Worm (Caenorhabditis elegans) whole organism, midembryonic: ENCODE measurements around the gene C34C12.9.
A peak's percentile ranks its signal among the peaks of the same experiment; 100 is the strongest.

ENCODE experiments used
- T22C8.4 ChIP-seq: fragments of 200-800 bp; sonication (Bioruptor generic); IDR thresholded peaks from 2 replicates; pipeline ENCODE4 v1.3.6; 2022; ENCODE audit warnings: missing genetic modification characterization, missing compliant biosample characterization
- cog-1 ChIP-seq: sonication (generic microtip); optimal IDR thresholded peaks from 2 replicates; lab custom pipeline; 2016; ENCODE audit warnings: missing genetic modification characterization, missing compliant biosample characterization
- flt-1 ChIP-seq: fragments of 200-800 bp; sonication (Bioruptor generic); IDR thresholded peaks from 2 replicates; pipeline ENCODE4 v1.3.6; 2022; ENCODE audit warnings: missing genetic modification characterization, missing compliant biosample characterization
- klf-2 ChIP-seq: fragments of 200-800 bp; sonication (Bioruptor generic); conservative IDR thresholded peaks from 2 replicates; pipeline ENCODE4 v1.3.6; 2022; ENCODE audit warnings: missing genetic modification reagents, missing genetic modification characterization, missing compliant biosample characterization
- med-1 ChIP-seq: sonication (generic microtip); optimal IDR thresholded peaks from 2 replicates; lab custom pipeline; 2017; ENCODE audit warnings: missing genetic modification characterization, mild to moderate bottlenecking, missing compliant biosample characterization, antibody characterized with exemption, missing genetic modification reagents; ENCODE audit not compliant: insufficient read depth
- ref-1 ChIP-seq: fragments of 200-800 bp; sonication (Bioruptor generic); conservative IDR thresholded peaks from 2 replicates; pipeline ENCODE4 v1.3.6; 2022; ENCODE audit warnings: missing genetic modification reagents, missing genetic modification characterization, missing compliant biosample characterization
- tab-1 ChIP-seq: fragments of 200-800 bp; sonication (Bioruptor generic); IDR thresholded peaks from 2 replicates; pipeline ENCODE4 v1.3.6; 2022; ENCODE audit warnings: missing genetic modification characterization, missing compliant biosample characterization
- ztf-23 ChIP-seq: fragments of 200-800 bp; sonication (Bioruptor generic); IDR thresholded peaks from 2 replicates; pipeline ENCODE4 v1.3.6; 2022; ENCODE audit warnings: missing genetic modification reagents, missing genetic modification characterization, missing compliant biosample characterization
- ztf-29 ChIP-seq: fragments of 200-800 bp; sonication (Bioruptor generic); IDR thresholded peaks from 2 replicates; pipeline ENCODE4 v1.3.6; 2022; ENCODE audit warnings: missing genetic modification reagents, missing genetic modification characterization, missing compliant biosample characterization

Gene C34C12.9

DNA sequence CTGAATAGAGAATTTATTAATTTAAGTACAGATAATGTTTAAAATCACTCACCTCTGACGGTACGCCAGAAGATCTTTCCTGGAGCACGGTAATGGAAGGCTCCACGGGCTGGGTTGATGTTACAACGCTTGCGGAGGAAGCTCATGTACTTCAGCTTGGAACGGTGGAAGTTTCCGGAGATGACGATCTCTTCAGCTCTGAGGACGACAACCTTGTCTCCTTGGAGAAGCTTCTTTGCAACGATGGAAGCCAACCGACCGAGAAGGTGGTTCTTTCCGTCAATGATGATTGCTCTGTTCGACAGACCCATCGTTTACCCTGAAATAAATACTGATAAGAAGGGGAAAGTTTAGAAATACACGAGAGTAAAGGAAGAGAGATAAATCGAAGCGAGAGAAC, 28.0 kb upstream of the C34C12.9 start, which contains the start of gene rpl-16:
Gene rpl-16, minus strand, starts transcription at position 319 of the 400 bp plus-strand sequence.
- TF ChIP-seq ref-1 (GFP tag; lab: Robert Waterston, UW) (no peak), ztf-29 (GFP tag; lab: Robert Waterston, UW) (no peak), klf-2 (GFP tag; lab: Robert Waterston, UW) (no peak), ztf-23 (GFP tag; lab: Robert Waterston, UW) (no peak), cog-1 (tag; lab: Kevin White, UChicago) (no peak), flt-1 (no peak), med-1 (GFP tag; lab: Kevin White, UChicago) (no peak), T22C8.4 (no peak), tab-1 (GFP tag; lab: Robert Waterston, UW) (no peak)

DNA sequence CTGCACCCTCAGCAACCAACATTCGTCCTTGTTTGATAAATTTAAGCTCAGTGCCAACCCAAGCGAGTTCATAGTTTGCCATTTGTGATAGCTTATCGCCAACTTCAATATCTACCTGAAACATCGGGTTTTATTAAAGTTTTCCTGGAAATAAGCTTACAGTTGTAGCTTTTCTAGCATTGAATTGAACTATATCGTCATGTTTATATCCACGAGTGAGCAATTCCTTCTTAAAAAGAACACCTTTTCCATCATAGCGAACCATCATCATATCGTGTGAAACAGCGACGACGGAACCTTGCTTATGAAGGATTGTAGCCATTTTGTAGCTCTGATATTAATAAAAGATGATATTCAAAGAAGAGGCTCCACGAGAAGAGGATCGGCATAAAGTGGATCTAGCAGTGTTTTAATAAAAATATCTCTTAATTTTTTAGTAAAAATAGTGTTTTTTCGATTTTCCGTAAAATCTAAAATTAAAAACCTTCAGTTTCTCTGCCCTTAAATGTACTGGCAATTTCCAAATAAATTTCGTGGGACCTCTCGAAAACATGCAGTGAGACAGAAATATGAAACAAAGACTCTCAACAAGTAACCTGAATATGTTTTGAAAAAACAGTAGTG, 27.0 kb upstream of the C34C12.9 start, which contains the start of gene M01F1.8:
Gene M01F1.8, minus strand, starts transcription at position 335 of the 624 bp plus-strand sequence.
- no peak for TF ChIP-seq klf-2 (GFP tag; lab: Robert Waterston, UW)

DNA sequence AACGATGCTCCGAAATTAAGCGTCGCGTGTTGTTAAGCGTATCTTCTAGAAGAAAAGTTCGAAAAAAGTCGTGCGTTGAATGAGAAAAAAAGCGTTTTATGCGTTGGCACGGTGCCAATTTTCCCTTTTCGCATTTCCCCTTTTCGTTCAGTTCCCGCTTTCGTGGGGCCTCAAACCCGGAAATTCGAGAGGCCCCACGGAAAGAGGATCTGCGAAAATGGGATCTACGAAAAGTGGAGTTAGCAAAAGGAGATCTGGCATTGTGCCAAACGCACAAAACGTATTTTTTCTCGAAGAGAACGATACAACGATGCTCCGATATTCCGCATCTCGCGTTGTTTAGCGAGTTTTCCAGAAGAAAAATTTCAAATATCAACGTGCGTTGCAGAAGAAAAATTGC, 24.5 kb upstream of the C34C12.9 start:
- TF ChIP-seq ztf-29 (GFP tag; lab: Robert Waterston, UW) (peak; percentile 89), tab-1 (GFP tag; lab: Robert Waterston, UW) (peak; percentile 91), med-1 (GFP tag; lab: Kevin White, UChicago) (no peak), ref-1 (GFP tag; lab: Robert Waterston, UW) (peak; percentile 94), klf-2 (GFP tag; lab: Robert Waterston, UW) (peak; percentile 99), ztf-23 (GFP tag; lab: Robert Waterston, UW) (peak; percentile 97), T22C8.4 (peak; percentile 93), flt-1 (peak; percentile 97), cog-1 (tag; lab: Kevin White, UChicago) (peak; percentile 97)

DNA sequence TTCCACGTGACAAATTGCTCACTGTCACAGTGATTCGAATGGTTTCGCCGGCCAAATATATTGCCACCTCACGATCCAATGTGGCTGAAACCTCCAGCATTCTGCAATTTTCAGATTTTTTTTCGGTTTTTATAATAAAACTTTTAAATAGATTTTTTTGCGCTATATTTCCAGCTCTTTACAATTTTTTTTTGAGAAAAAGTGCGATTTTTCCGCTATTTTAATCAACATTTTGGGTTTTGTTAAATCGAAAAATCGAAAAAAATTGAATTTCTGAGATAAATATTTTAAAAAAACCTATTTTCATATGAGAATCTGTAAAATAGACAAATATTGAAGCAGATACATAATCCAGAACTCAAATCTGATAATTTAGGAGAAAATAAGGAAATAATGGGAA, 23.6 kb upstream of the C34C12.9 start, which contains the start of gene M01F1.9:
Gene M01F1.9, minus strand, starts transcription at position 101 of the 400 bp plus-strand sequence.
- no peak for TF ChIP-seq ref-1 (GFP tag; lab: Robert Waterston, UW)
- no peak for TF ChIP-seq ztf-23 (GFP tag; lab: Robert Waterston, UW)

DNA sequence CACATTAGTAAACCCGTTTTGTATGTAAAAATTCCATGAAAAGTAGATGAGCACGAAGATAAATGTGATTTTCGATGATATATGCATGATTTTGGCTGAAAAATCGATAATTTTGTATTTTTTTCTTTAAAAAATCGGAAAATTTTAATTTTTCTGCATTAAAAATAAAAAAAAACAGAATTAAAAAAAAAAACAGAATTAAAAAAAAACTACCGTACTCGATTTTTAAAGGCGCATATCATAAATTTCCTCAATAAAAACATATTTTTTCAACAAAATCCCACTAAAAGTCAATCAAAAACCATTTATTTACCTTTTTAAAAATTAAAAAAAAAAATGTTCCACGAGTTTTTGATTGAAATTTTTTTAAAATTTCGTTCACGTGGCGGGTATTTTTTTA, 17.8 kb upstream of the C34C12.9 start, which contains the start of gene gly-14:
Gene gly-14, minus strand, starts transcription at position 101 of the 400 bp plus-strand sequence.
- TF ChIP-seq T22C8.4 (no peak), ztf-29 (GFP tag; lab: Robert Waterston, UW) (no peak), flt-1 (no peak), tab-1 (GFP tag; lab: Robert Waterston, UW) (no peak), ref-1 (GFP tag; lab: Robert Waterston, UW) (no peak), med-1 (GFP tag; lab: Kevin White, UChicago) (no peak)

DNA sequence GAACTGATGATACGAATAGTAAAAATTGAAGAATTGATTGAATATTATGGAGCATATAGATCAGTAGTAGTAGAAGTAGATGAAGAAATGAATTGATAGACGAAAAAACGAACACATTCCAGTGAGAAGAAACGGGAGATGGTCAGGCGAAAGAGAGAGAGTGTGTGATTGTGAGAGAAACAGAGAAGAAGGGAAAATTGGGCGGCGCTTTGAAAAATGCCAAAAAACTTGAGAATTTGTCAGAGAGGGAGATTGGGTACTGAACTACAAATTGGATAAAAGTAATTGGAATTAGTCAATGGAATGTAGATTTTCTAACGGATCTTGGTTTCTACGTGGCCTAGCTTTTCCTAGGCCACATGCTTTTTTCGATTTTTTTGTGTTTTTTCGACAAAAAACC, 12.9 kb upstream of the C34C12.9 start, which contains the start of gene C34C12.7:
Gene C34C12.7, minus strand, starts transcription at position 118 of the 400 bp plus-strand sequence.
- TF ChIP-seq ztf-23 (GFP tag; lab: Robert Waterston, UW) (no peak), ref-1 (GFP tag; lab: Robert Waterston, UW) (no peak), T22C8.4 (no peak), klf-2 (GFP tag; lab: Robert Waterston, UW) (no peak), tab-1 (GFP tag; lab: Robert Waterston, UW) (no peak), flt-1 (no peak), cog-1 (tag; lab: Kevin White, UChicago) (no peak), ztf-29 (GFP tag; lab: Robert Waterston, UW) (no peak), med-1 (GFP tag; lab: Kevin White, UChicago) (no peak)

DNA sequence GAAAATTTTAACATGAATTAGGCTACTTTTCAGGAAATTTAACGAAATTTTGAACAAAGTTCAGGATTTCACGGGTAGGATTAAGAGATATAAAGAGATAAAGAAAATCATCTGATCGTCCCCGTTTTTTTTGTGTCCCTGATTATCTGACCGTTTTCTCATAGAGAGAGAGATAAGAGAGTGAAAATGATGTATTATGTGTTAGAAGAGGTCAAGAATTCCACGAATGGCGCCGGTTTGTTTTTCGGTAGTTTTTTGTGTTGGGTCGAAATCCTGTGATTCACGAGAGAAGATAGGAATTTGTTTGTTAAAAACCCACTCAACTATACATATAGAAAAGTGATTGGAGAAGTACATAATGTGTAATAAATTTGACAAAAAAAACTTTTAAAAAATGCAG, 11.8 kb upstream of the C34C12.9 start:
- TF ChIP-seq cog-1 (tag; lab: Kevin White, UChicago) (no peak), klf-2 (GFP tag; lab: Robert Waterston, UW) (no peak), ztf-29 (GFP tag; lab: Robert Waterston, UW) (no peak), ref-1 (GFP tag; lab: Robert Waterston, UW) (no peak), ztf-23 (GFP tag; lab: Robert Waterston, UW) (no peak), T22C8.4 (no peak), med-1 (GFP tag; lab: Kevin White, UChicago) (no peak), tab-1 (GFP tag; lab: Robert Waterston, UW) (no peak), flt-1 (no peak)

DNA sequence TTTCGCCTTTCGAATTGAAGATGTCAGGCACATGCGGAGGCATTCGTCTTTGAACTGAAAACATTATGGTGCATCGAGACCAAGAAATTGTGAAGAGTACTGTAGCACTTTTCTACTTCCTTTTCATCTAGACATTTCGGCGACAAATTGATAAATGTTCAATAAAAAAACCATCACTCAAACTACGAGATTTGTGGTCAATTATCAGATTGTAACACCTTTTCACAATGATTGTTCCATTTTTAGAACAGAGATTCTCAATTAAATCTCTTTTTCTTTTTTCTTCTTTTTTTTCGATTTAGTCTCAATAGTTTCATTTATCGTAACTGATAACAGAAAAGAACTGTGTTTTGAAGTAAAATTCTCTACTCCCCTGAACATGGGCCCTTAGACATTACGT, 10.7 kb upstream of the C34C12.9 start:
- no peak for TF ChIP-seq ref-1 (GFP tag; lab: Robert Waterston, UW)
- no peak for TF ChIP-seq T22C8.4
- no peak for TF ChIP-seq med-1 (GFP tag; lab: Kevin White, UChicago)
- TF ChIP-seq tab-1 (GFP tag; lab: Robert Waterston, UW) = no peak
- no peak for TF ChIP-seq flt-1
- no peak for TF ChIP-seq cog-1 (tag; lab: Kevin White, UChicago)
- TF ChIP-seq klf-2 (GFP tag; lab: Robert Waterston, UW) = no peak
- TF ChIP-seq ztf-23 (GFP tag; lab: Robert Waterston, UW) = no peak
- TF ChIP-seq ztf-29 (GFP tag; lab: Robert Waterston, UW) = no peak

DNA sequence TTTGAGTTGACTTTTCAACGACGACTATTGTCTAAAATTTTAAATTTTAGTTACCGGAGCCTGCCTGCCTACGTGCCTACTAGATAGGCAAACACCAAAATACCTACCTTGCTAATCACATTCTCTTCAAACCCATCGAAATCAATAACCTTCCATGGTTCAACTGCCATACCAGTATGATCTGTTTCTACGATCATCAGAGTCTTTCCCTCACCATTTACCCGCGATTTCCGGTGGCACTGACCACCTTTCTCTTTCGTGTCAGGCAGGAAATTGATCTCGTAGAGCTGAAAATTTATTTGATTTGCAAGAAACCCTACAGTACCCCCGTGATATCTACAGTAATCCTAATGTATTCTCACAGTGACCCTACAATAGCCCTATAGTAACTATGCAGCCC, 9.7 kb upstream of the C34C12.9 start:
- TF ChIP-seq med-1 (GFP tag; lab: Kevin White, UChicago) = no peak
- no peak for TF ChIP-seq cog-1 (tag; lab: Kevin White, UChicago)
- no peak for TF ChIP-seq klf-2 (GFP tag; lab: Robert Waterston, UW)
- TF ChIP-seq tab-1 (GFP tag; lab: Robert Waterston, UW) = no peak
- TF ChIP-seq ztf-29 (GFP tag; lab: Robert Waterston, UW) = no peak
- no peak for TF ChIP-seq ref-1 (GFP tag; lab: Robert Waterston, UW)
- no peak for TF ChIP-seq ztf-23 (GFP tag; lab: Robert Waterston, UW)
- TF ChIP-seq flt-1 = no peak
- TF ChIP-seq T22C8.4 = no peak
